Fruit fly (Drosophila melanogaster) whole organism, embryonic: ENCODE measurements around the gene Srrm234.

Experiments
- Adf1 ChIP-seq: fragments of 200-800 bp; sonication (Bioruptor generic); IDR thresholded peaks from 2 replicates; pipeline ENCODE4 v1.3.6; 2022; ENCODE audit warnings: missing biosample characterization, missing genetic modification characterization
- Aef1 ChIP-seq: fragments of 200-800 bp; sonication (Bioruptor generic); IDR thresholded peaks from 3 replicates; pipeline ENCODE4 v1.3.6; 2022; ENCODE audit warnings: missing biosample characterization, missing genetic modification characterization
- Bdp1 ChIP-seq: fragments of 200-800 bp; sonication (Bioruptor generic); optimal IDR thresholded peaks from 3 replicates; lab custom pipeline; 2016; ENCODE audit warnings: missing biosample characterization, missing genetic modification characterization
- CG1024 ChIP-seq: fragments of 200-800 bp; sonication (Bioruptor generic); IDR thresholded peaks from 2 replicates; pipeline ENCODE4 v1.3.6; 2022; ENCODE audit warnings: missing biosample characterization, missing genetic modification characterization
- CG11398 ChIP-seq: fragments of 200-800 bp; sonication (Bioruptor generic); optimal IDR thresholded peaks from 2 replicates; lab custom pipeline; 2016; ENCODE audit warnings: missing biosample characterization, missing genetic modification characterization
- CG11504 ChIP-seq: fragments of 200-800 bp; sonication (Bioruptor generic); optimal IDR thresholded peaks from 3 replicates; lab custom pipeline; 2019; ENCODE audit warnings: missing biosample characterization, mild to moderate bottlenecking, missing genetic modification characterization, moderate library complexity
- CG11560 ChIP-seq: fragments of 200-800 bp; sonication (Bioruptor generic); IDR thresholded peaks from 3 replicates; pipeline ENCODE4 v1.3.6; 2022; ENCODE audit warnings: missing biosample characterization, missing genetic modification characterization
- CG12104 ChIP-seq: fragments of 200-800 bp; sonication (Bioruptor generic); optimal IDR thresholded peaks from 3 replicates; lab custom pipeline; 2016; ENCODE audit warnings: missing biosample characterization, missing genetic modification characterization
- CG12155 ChIP-seq: fragments of 200-800 bp; sonication (Bioruptor generic); optimal IDR thresholded peaks from 3 replicates; lab custom pipeline; 2016; ENCODE audit warnings: missing biosample characterization, missing genetic modification characterization
- CG12391 ChIP-seq: fragments of 200-800 bp; sonication (Bioruptor generic); optimal IDR thresholded peaks from 3 replicates; lab custom pipeline; 2018; ENCODE audit warnings: missing biosample characterization, mild to moderate bottlenecking, missing genetic modification characterization, moderate library complexity
- CG12942 ChIP-seq: fragments of 200-800 bp; sonication (Bioruptor generic); optimal IDR thresholded peaks from 3 replicates; lab custom pipeline; 2016; ENCODE audit warnings: missing biosample characterization, missing genetic modification characterization
- CG14050 ChIP-seq: fragments of 200-800 bp; sonication (Bioruptor generic); IDR thresholded peaks from 3 replicates; pipeline ENCODE4 v1.3.6; 2022; ENCODE audit warnings: missing biosample characterization, missing genetic modification characterization
- CG14441 ChIP-seq: fragments of 200-800 bp; sonication (Bioruptor generic); IDR thresholded peaks from 2 replicates; pipeline ENCODE4 v1.3.6; 2022; ENCODE audit warnings: missing biosample characterization, missing genetic modification characterization
- CG14667 ChIP-seq: fragments of 200-800 bp; sonication (Bioruptor generic); IDR thresholded peaks from 2 replicates; pipeline ENCODE4 v1.3.6; 2022; ENCODE audit warnings: missing biosample characterization, missing genetic modification characterization
- CG16779 ChIP-seq: fragments of 200-800 bp; sonication (Bioruptor generic); IDR thresholded peaks from 2 replicates; pipeline ENCODE4 v1.3.6; 2022; ENCODE audit warnings: missing biosample characterization, missing genetic modification characterization
- CG17359 ChIP-seq: fragments of 200-800 bp; sonication (Bioruptor generic); optimal IDR thresholded peaks from 3 replicates; lab custom pipeline; 2018; ENCODE audit warnings: missing biosample characterization, mild to moderate bottlenecking, missing genetic modification characterization, moderate library complexity
- CG17361 ChIP-seq: fragments of 200-800 bp; sonication (Bioruptor generic); IDR thresholded peaks from 3 replicates; pipeline ENCODE4 v1.3.6; 2022; ENCODE audit warnings: missing biosample characterization, missing genetic modification characterization
- CG18011 ChIP-seq: fragments of 200-800 bp; sonication (Bioruptor generic); optimal IDR thresholded peaks from 2 replicates; lab custom pipeline; 2017; ENCODE audit warnings: missing biosample characterization, missing genetic modification characterization, mild to moderate bottlenecking, moderate library complexity, missing genotype
- CG30403 ChIP-seq: fragments of 200-800 bp; sonication (Bioruptor generic); optimal IDR thresholded peaks from 3 replicates; lab custom pipeline; 2016; ENCODE audit warnings: missing biosample characterization, missing genetic modification characterization
- CG31441 ChIP-seq: fragments of 200-800 bp; sonication (Bioruptor generic); IDR thresholded peaks from 2 replicates; pipeline ENCODE4 v1.3.6; 2022; ENCODE audit warnings: missing biosample characterization, missing genetic modification characterization
- CG33213 ChIP-seq: fragments of 200-800 bp; sonication (Bioruptor generic); optimal IDR thresholded peaks from 3 replicates; lab custom pipeline; 2016; ENCODE audit warnings: missing biosample characterization, missing genetic modification characterization
- CG4328 ChIP-seq: fragments of 200-800 bp; sonication (Bioruptor generic); optimal IDR thresholded peaks from 3 replicates; lab custom pipeline; 2017; ENCODE audit warnings: missing biosample characterization, missing genetic modification reagents, missing genetic modification characterization
- CG7745 ChIP-seq: fragments of 200-800 bp; sonication (Bioruptor generic); optimal IDR thresholded peaks from 2 replicates; lab custom pipeline; 2018; ENCODE audit warnings: missing biosample characterization, mild to moderate bottlenecking, missing genetic modification characterization, moderate library complexity
- CG9215 ChIP-seq: fragments of 200-800 bp; sonication (Bioruptor generic); IDR thresholded peaks from 2 replicates; pipeline ENCODE4 v1.3.6; 2022; ENCODE audit warnings: missing biosample characterization, missing genetic modification characterization
- D19B ChIP-seq: fragments of 200-800 bp; sonication (Bioruptor generic); optimal IDR thresholded peaks from 2 replicates; lab custom pipeline; 2017; ENCODE audit warnings: missing biosample characterization, mild to moderate bottlenecking, missing genetic modification characterization
- Eip74EF ChIP-seq, 2 experiments: fragments of 200-800 bp in 1 of 2; fragments of >200 bp in 1 of 2; sonication (Bioruptor generic) in 1 of 2; optimal IDR thresholded peaks; 2 replicates each; lab custom pipeline; 2017 to 2019; ENCODE audit warnings: missing biosample characterization in 2 of 2, missing genetic modification characterization in 2 of 2, mild to moderate bottlenecking in 1 of 2, moderate library complexity in 1 of 2
- Fer3 ChIP-seq: fragments of 200-800 bp; sonication (Bioruptor generic); optimal IDR thresholded peaks from 2 replicates; lab custom pipeline; 2018; ENCODE audit warnings: missing biosample characterization, mild to moderate bottlenecking, missing genetic modification characterization, moderate library complexity
- HmgZ ChIP-seq: fragments of 200-800 bp; sonication (Bioruptor generic); optimal IDR thresholded peaks from 2 replicates; lab custom pipeline; 2018; ENCODE audit warnings: missing biosample characterization, mild to moderate bottlenecking, missing genetic modification characterization
- Hsf ChIP-seq: fragments of 200-800 bp; sonication (Bioruptor generic); optimal IDR thresholded peaks from 3 replicates; lab custom pipeline; 2016; ENCODE audit warnings: missing biosample characterization, missing genetic modification characterization
- MESR4 ChIP-seq: fragments of 200-800 bp; sonication (Bioruptor generic); optimal IDR thresholded peaks from 2 replicates; lab custom pipeline; 2018; ENCODE audit warnings: missing biosample characterization, mild to moderate bottlenecking, missing genetic modification characterization, moderate library complexity
- Max ChIP-seq: fragments of 200-800 bp; sonication (Bioruptor generic); optimal IDR thresholded peaks from 2 replicates; lab custom pipeline; 2016; ENCODE audit warnings: missing biosample characterization, mild to moderate bottlenecking, missing genetic modification characterization
- Med ChIP-seq: fragments of 200-800 bp; sonication (Bioruptor generic); peaks from one replicate; lab custom pipeline; 2016; ENCODE audit warnings: missing biosample characterization, missing genetic modification characterization, mild to moderate bottlenecking, inconsistent platforms, moderate library complexity
- Meics ChIP-seq: fragments of 200-800 bp; sonication (Bioruptor generic); optimal IDR thresholded peaks from 2 replicates; lab custom pipeline; 2017; ENCODE audit warnings: missing biosample characterization, mild to moderate bottlenecking, missing genetic modification characterization
- PHDP ChIP-seq: fragments of 200-800 bp; sonication (Bioruptor generic); optimal IDR thresholded peaks from 3 replicates; lab custom pipeline; 2018; ENCODE audit warnings: missing biosample characterization, mild to moderate bottlenecking, missing genetic modification characterization, moderate library complexity
- Poxn ChIP-seq: fragments of 200-800 bp; sonication (Bioruptor generic); IDR thresholded peaks from 2 replicates; pipeline ENCODE4 v1.3.6; 2022; ENCODE audit warnings: missing biosample characterization, missing genetic modification characterization
- Spps ChIP-seq: fragments of 200-800 bp; sonication (Bioruptor generic); optimal IDR thresholded peaks from 2 replicates; lab custom pipeline; 2018; ENCODE audit warnings: missing biosample characterization, mild to moderate bottlenecking, missing genetic modification characterization
- amos ChIP-seq: fragments of 200-800 bp; sonication (Bioruptor generic); IDR thresholded peaks from 2 replicates; pipeline ENCODE4 v1.3.6; 2022; ENCODE audit warnings: missing biosample characterization, missing genetic modification characterization; ENCODE audit not compliant: partially characterized antibody
- ap ChIP-seq: fragments of 200-800 bp; sonication (Bioruptor generic); IDR thresholded peaks from 2 replicates; pipeline ENCODE4 v1.3.6; 2022; ENCODE audit warnings: missing biosample characterization, missing genetic modification characterization
- danr ChIP-seq: fragments of 200-800 bp; sonication (Bioruptor generic); IDR thresholded peaks from 2 replicates; pipeline ENCODE4 v1.3.6; 2022; ENCODE audit warnings: missing biosample characterization, missing genetic modification characterization
- dm ChIP-seq: fragments of 200-800 bp; sonication (Bioruptor generic); optimal IDR thresholded peaks from 3 replicates; lab custom pipeline; 2016; ENCODE audit warnings: missing biosample characterization, missing genetic modification characterization
- dmrt99B ChIP-seq: fragments of 200-800 bp; sonication (Bioruptor generic); optimal IDR thresholded peaks from 2 replicates; lab custom pipeline; 2018; ENCODE audit warnings: missing biosample characterization, mild to moderate bottlenecking, missing genetic modification characterization, moderate library complexity
- ewg ChIP-seq: fragments of 200-800 bp; sonication (Bioruptor generic); optimal IDR thresholded peaks from 3 replicates; lab custom pipeline; 2017; ENCODE audit warnings: mild to moderate bottlenecking, missing biosample characterization, missing genetic modification reagents, missing genetic modification characterization
- fd102C ChIP-seq: fragments of 200-800 bp; sonication (Bioruptor generic); optimal IDR thresholded peaks from 2 replicates; lab custom pipeline; 2018; ENCODE audit warnings: missing biosample characterization, mild to moderate bottlenecking, missing genetic modification characterization, moderate library complexity
- gcm2 ChIP-seq: fragments of 200-800 bp; sonication (Bioruptor generic); optimal IDR thresholded peaks from 2 replicates; lab custom pipeline; 2016; ENCODE audit warnings: missing biosample characterization, missing genetic modification characterization
- grn ChIP-seq: fragments of 200-800 bp; sonication (Bioruptor generic); optimal IDR thresholded peaks from 3 replicates; lab custom pipeline; 2017; ENCODE audit warnings: missing biosample characterization, missing genetic modification characterization
- ind ChIP-seq: fragments of 200-800 bp; sonication (Bioruptor generic); optimal IDR thresholded peaks from 3 replicates; lab custom pipeline; 2016; ENCODE audit warnings: missing biosample characterization, missing genetic modification characterization
- pfk ChIP-seq: fragments of 200-800 bp; sonication (Bioruptor generic); optimal IDR thresholded peaks from 2 replicates; lab custom pipeline; 2018; ENCODE audit warnings: missing biosample characterization, mild to moderate bottlenecking, missing genetic modification characterization, moderate library complexity
- sna ChIP-seq: fragments of 200-800 bp; sonication (Bioruptor generic); IDR thresholded peaks from 2 replicates; pipeline ENCODE4 v1.3.6; 2022; ENCODE audit warnings: missing biosample characterization, missing genetic modification characterization; ENCODE audit not compliant: partially characterized antibody
- unpg ChIP-seq: fragments of 200-800 bp; sonication (Bioruptor generic); optimal IDR thresholded peaks from 3 replicates; lab custom pipeline; 2018; ENCODE audit warnings: missing biosample characterization, mild to moderate bottlenecking, missing genetic modification characterization, moderate library complexity
- vfl ChIP-seq: fragments of 200-800 bp; sonication (Bioruptor generic); optimal IDR thresholded peaks from 2 replicates; lab custom pipeline; 2016; ENCODE audit warnings: missing biosample characterization, missing genetic modification characterization
- wek ChIP-seq: fragments of 200-800 bp; sonication (Bioruptor generic); optimal IDR thresholded peaks from 3 replicates; lab custom pipeline; 2018; ENCODE audit warnings: missing biosample characterization, mild to moderate bottlenecking, missing genetic modification characterization, moderate library complexity

The Srrm234 gene

dm6 chr3L:1668504-1668903 lies 3.6 kb upstream of the Srrm234 start, which contains the start of gene RpL23A:
Gene RpL23A, minus strand, starts transcription at chr3L:1668654.
- peak; percentile 63 for TF ChIP-seq Poxn (GFP tag; lab: Robert Waterston, UW)
- TF ChIP-seq CG12391: peak; percentile 95
- peak; percentile 93 for TF ChIP-seq CG16779 (GFP tag; lab: Robert Waterston, UW)
- TF ChIP-seq CG12942 (GFP tag; lab: Kevin White, UChicago): peak; percentile 95
- peak; percentile 70 for TF ChIP-seq CG7745 (tag; lab: Kevin White, UChicago)
- peak; percentile 91 for TF ChIP-seq Bdp1 (GFP tag; lab: Kevin White, UChicago)
- TF ChIP-seq CG31441 (GFP tag; lab: Robert Waterston, UW): peak; percentile 87
- TF ChIP-seq ewg: peak; percentile 93
- TF ChIP-seq grn: peak; percentile 92
- TF ChIP-seq ind (GFP tag; lab: Kevin White, UChicago): peak; percentile 92
- TF ChIP-seq CG11398 (GFP tag; lab: Kevin White, UChicago): peak; percentile 96
- peak; percentile 82 for TF ChIP-seq D19B (GFP tag; lab: Kevin White, UChicago)
- TF ChIP-seq dmrt99B (tag; lab: Kevin White, UChicago): peak; percentile 80
- peak; percentile 87 for TF ChIP-seq wek (GFP tag; lab: Kevin White, UChicago)
- TF ChIP-seq Aef1 (GFP tag; lab: Robert Waterston, UW): peak; percentile 93
- TF ChIP-seq CG33213 (GFP tag; lab: Kevin White, UChicago): peak; percentile 99
- TF ChIP-seq danr (GFP tag; lab: Robert Waterston, UW): peak; percentile 68
- peak; percentile 86 for TF ChIP-seq CG14441 (GFP tag; lab: Robert Waterston, UW)
- TF ChIP-seq fd102C: peak; percentile 93
- peak; percentile 95 for TF ChIP-seq Max (GFP tag; lab: Kevin White, UChicago)
- TF ChIP-seq amos (GFP tag; lab: Robert Waterston, UW): peak; percentile 73
- peak; percentile 91 for TF ChIP-seq CG12155 (GFP tag; lab: Kevin White, UChicago)
- peak; percentile 89 for TF ChIP-seq unpg
- TF ChIP-seq CG11504 (tag; lab: Kevin White, UChicago): peak; percentile 89
- TF ChIP-seq ap (GFP tag; lab: Robert Waterston, UW): peak; percentile 85
- peak; percentile 82 for TF ChIP-seq pfk
- TF ChIP-seq gcm2: peak; percentile 90
- peak; percentile 83 for TF ChIP-seq Spps (tag; lab: Kevin White, UChicago)
- TF ChIP-seq CG14050 (GFP tag; lab: Robert Waterston, UW): peak; percentile 92
- TF ChIP-seq sna (GFP tag; lab: Robert Waterston, UW): peak; percentile 49; the same call in 1 of the 2 replicates
- peak; percentile 94 for TF ChIP-seq CG30403 (GFP tag; lab: Kevin White, UChicago)
- peak; percentile 96 for TF ChIP-seq CG4328 (GFP tag; lab: Kevin White, UChicago)
- TF ChIP-seq CG1024 (GFP tag; lab: Robert Waterston, UW): peak; percentile 87
- peak; percentile 94 for TF ChIP-seq Fer3 (tag; lab: Kevin White, UChicago)
- peak; percentile 92 for TF ChIP-seq PHDP (tag; lab: Kevin White, UChicago)
- peak; percentile 99 for TF ChIP-seq dm (GFP tag; lab: Kevin White, UChicago)
- TF ChIP-seq CG17361 (GFP tag; lab: Robert Waterston, UW): peak; percentile 89
- peak; percentile 87 for TF ChIP-seq CG18011 (GFP tag; lab: Kevin White, UChicago)
- TF ChIP-seq CG9215: peak; percentile 87
- peak; percentile 95 for TF ChIP-seq CG12104 (GFP tag; lab: Kevin White, UChicago)
- TF ChIP-seq Eip74EF (GFP tag; optimal IDR thresholded peaks at IDR 0.05; lab: Kevin White, UChicago): peak in 1 of 2 experiments; percentile 70
- TF ChIP-seq CG11560 (tag; lab: Robert Waterston, UW): peak; percentile 88
- peak; percentile 92 for TF ChIP-seq CG17359 (tag; lab: Kevin White, UChicago)
- peak; percentile 78 for TF ChIP-seq Adf1 (GFP tag; lab: Robert Waterston, UW)
- TF ChIP-seq CG14667: peak; percentile 85
- peak; percentile 96 for TF ChIP-seq Hsf (GFP tag; lab: Kevin White, UChicago)
- TF ChIP-seq vfl: peak; percentile 94
- TF ChIP-seq HmgZ (tag; lab: Kevin White, UChicago): peak; percentile 98
- peak; percentile 99 for TF ChIP-seq MESR4 (GFP tag; lab: Kevin White, UChicago)
- TF ChIP-seq Med (GFP tag; lab: Kevin White, UChicago): peak; percentile 100
- TF ChIP-seq Meics (GFP tag; lab: Kevin White, UChicago): peak; percentile 98
